Fruit fly (Drosophila melanogaster): Measurements from ENCODE around the gene FER.

- TF ChIP-seq Pif1B (GFP tag; optimal IDR thresholded peaks at IDR 0.05) (no peak), fd96Ca (GFP tag; IDR thresholded peaks at IDR 0.05) (no peak), CG8301 (tag; optimal IDR thresholded peaks at IDR 0.05) (no peak), EcR (GFP tag; optimal IDR thresholded peaks at IDR 0.05) (no peak), rn (GFP tag; IDR thresholded peaks at IDR 0.05) (no peak), CG17806 (tag; optimal IDR thresholded peaks at IDR 0.05) (no peak), CG15710 (tag; optimal IDR thresholded peaks at IDR 0.05) (no peak), CG10348 (GFP tag; IDR thresholded peaks at IDR 0.05) (no peak), CG9948 (tag; optimal IDR thresholded peaks at IDR 0.05) (no peak), CG12605 (GFP tag; IDR thresholded peaks at IDR 0.05) (no peak), CG4496 (GFP tag; IDR thresholded peaks at IDR 0.05) (no peak), CG32121 (GFP tag; IDR thresholded peaks at IDR 0.05) (no peak), CG8159 (tag; optimal IDR thresholded peaks at IDR 0.05) (no peak), CG13204 (GFP tag; optimal IDR thresholded peaks at IDR 0.05) (no peak)
These were observed 54.4 kb downstream of the FER start, which contains the start of gene drn for dm6 chr3R:9340076-9340315.

Data from whole organism, pupa.